Fruit fly (Drosophila melanogaster) whole organism, embryonic: ENCODE data around the gene CG7564.
A peak's percentile ranks its signal among the peaks of the same experiment; 100 is the strongest.

Experiments
- Ada2b ChIP-seq: fragments of 200-800 bp; sonication (Bioruptor generic); IDR thresholded peaks from 2 replicates; pipeline ENCODE4 v1.3.6; 2022; ENCODE audit warnings: missing biosample characterization, missing genetic modification characterization
- CG10267 ChIP-seq: fragments of 200-800 bp; sonication (Bioruptor generic); optimal IDR thresholded peaks from 2 replicates; lab custom pipeline; 2018; ENCODE audit warnings: missing biosample characterization, mild to moderate bottlenecking, missing genetic modification characterization, moderate library complexity
- CG11560 ChIP-seq: fragments of 200-800 bp; sonication (Bioruptor generic); IDR thresholded peaks from 3 replicates; pipeline ENCODE4 v1.3.6; 2022; ENCODE audit warnings: missing biosample characterization, missing genetic modification characterization
- CG11723 ChIP-seq: fragments of 200-800 bp; sonication (Bioruptor generic); optimal IDR thresholded peaks from 2 replicates; lab custom pipeline; 2017; ENCODE audit warnings: missing biosample characterization, mild to moderate bottlenecking, missing genetic modification characterization
- CG12104 ChIP-seq: fragments of 200-800 bp; sonication (Bioruptor generic); optimal IDR thresholded peaks from 3 replicates; lab custom pipeline; 2016; ENCODE audit warnings: missing biosample characterization, missing genetic modification characterization
- CG13123 ChIP-seq: fragments of 200-800 bp; sonication (Bioruptor generic); optimal IDR thresholded peaks from 2 replicates; lab custom pipeline; 2016; ENCODE audit warnings: missing biosample characterization, missing genetic modification characterization
- CG13424 ChIP-seq: fragments of 200-800 bp; sonication (Bioruptor generic); optimal IDR thresholded peaks from 2 replicates; lab custom pipeline; 2019; ENCODE audit warnings: missing biosample characterization, mild to moderate bottlenecking, missing genetic modification characterization, moderate library complexity
- CG14050 ChIP-seq: fragments of 200-800 bp; sonication (Bioruptor generic); IDR thresholded peaks from 3 replicates; pipeline ENCODE4 v1.3.6; 2022; ENCODE audit warnings: missing biosample characterization, missing genetic modification characterization
- CG15514 ChIP-seq: fragments of 200-800 bp; sonication (Bioruptor generic); optimal IDR thresholded peaks from 3 replicates; lab custom pipeline; 2017; ENCODE audit warnings: missing biosample characterization, missing genetic modification characterization, mild to moderate bottlenecking, moderate library complexity, missing genetic modification reagents
- CG1603 ChIP-seq: fragments of 200-800 bp; sonication (Bioruptor generic); optimal IDR thresholded peaks from 2 replicates; lab custom pipeline; 2019; ENCODE audit warnings: missing biosample characterization, mild to moderate bottlenecking, missing genetic modification characterization, moderate library complexity
- CG1647 ChIP-seq: fragments of 200-800 bp; sonication (Bioruptor generic); optimal IDR thresholded peaks from 3 replicates; lab custom pipeline; 2016; ENCODE audit warnings: missing biosample characterization, missing genetic modification characterization
- CG16813 ChIP-seq: fragments of 200-800 bp; sonication (Bioruptor generic); IDR thresholded peaks from 3 replicates; pipeline ENCODE4 v1.3.6; 2022; ENCODE audit warnings: missing biosample characterization, missing genetic modification characterization; ENCODE audit not compliant: partially characterized antibody
- CG17328 ChIP-seq: fragments of 200-800 bp; sonication (Bioruptor generic); IDR thresholded peaks from 2 replicates; pipeline ENCODE4 v1.3.6; 2022; ENCODE audit warnings: missing biosample characterization, missing genetic modification characterization
- CG17361 ChIP-seq: fragments of 200-800 bp; sonication (Bioruptor generic); IDR thresholded peaks from 3 replicates; pipeline ENCODE4 v1.3.6; 2022; ENCODE audit warnings: missing biosample characterization, missing genetic modification characterization
- CG30020 ChIP-seq: fragments of 200-800 bp; optimal IDR thresholded peaks from 2 replicates; lab custom pipeline; 2019; ENCODE audit warnings: missing biosample characterization, mild to moderate bottlenecking, missing genetic modification characterization, moderate library complexity
- CG3281 ChIP-seq: fragments of 200-800 bp; sonication (Bioruptor generic); optimal IDR thresholded peaks from 3 replicates; lab custom pipeline; 2017; ENCODE audit warnings: missing biosample characterization, mild to moderate bottlenecking, missing genetic modification characterization
- CG33557 ChIP-seq: fragments of 200-800 bp; sonication (Bioruptor generic); optimal IDR thresholded peaks from 2 replicates; lab custom pipeline; 2019; ENCODE audit warnings: missing biosample characterization, mild to moderate bottlenecking, missing genetic modification characterization, moderate library complexity
- CG34224 ChIP-seq: fragments of 200-800 bp; sonication (Bioruptor generic); IDR thresholded peaks from 3 replicates; pipeline ENCODE4 v1.3.6; 2022; ENCODE audit warnings: missing biosample characterization, missing genetic modification characterization; ENCODE audit not compliant: partially characterized antibody
- CG34422 ChIP-seq: fragments of 200-800 bp; sonication (Bioruptor generic); IDR thresholded peaks from 3 replicates; pipeline ENCODE4 v1.3.6; 2022; ENCODE audit warnings: missing biosample characterization, missing genetic modification characterization
- CG4854 ChIP-seq: fragments of 200-800 bp; sonication (Bioruptor generic); optimal IDR thresholded peaks from 2 replicates; lab custom pipeline; 2016; ENCODE audit warnings: missing biosample characterization, missing genetic modification characterization, inconsistent platforms
- CG6272 ChIP-seq: fragments of 200-800 bp; sonication (Bioruptor generic); IDR thresholded peaks from 2 replicates; pipeline ENCODE4 v1.3.6; 2022; ENCODE audit warnings: missing biosample characterization, missing genetic modification characterization
- CG7987 ChIP-seq: fragments of 200-800 bp; sonication (Bioruptor generic); optimal IDR thresholded peaks from 2 replicates; lab custom pipeline; 2018; ENCODE audit warnings: missing biosample characterization, mild to moderate bottlenecking, missing genetic modification characterization, moderate library complexity
- CG8944 ChIP-seq: fragments of 200-800 bp; sonication (Bioruptor generic); optimal IDR thresholded peaks from 3 replicates; lab custom pipeline; 2016; ENCODE audit warnings: missing biosample characterization, missing genetic modification characterization
- CG9817 ChIP-seq: fragments of 200-800 bp; sonication (Bioruptor generic); optimal IDR thresholded peaks from 2 replicates; lab custom pipeline; 2018; ENCODE audit warnings: missing biosample characterization, mild to moderate bottlenecking, missing genetic modification characterization, moderate library complexity
- Dip2 ChIP-seq: fragments of 200-800 bp; sonication (Bioruptor generic); IDR thresholded peaks from 2 replicates; pipeline ENCODE4 v1.3.6; 2022; ENCODE audit warnings: missing biosample characterization, missing genetic modification characterization
- Dll ChIP-seq: fragments of 200-800 bp; sonication (Bioruptor generic); IDR thresholded peaks from 4 replicates; pipeline ENCODE4 v1.3.6; 2022; ENCODE audit warnings: missing biosample characterization, missing genetic modification characterization; ENCODE audit not compliant: partially characterized antibody
- NK7.1 ChIP-seq: fragments of 200-800 bp; sonication (Bioruptor generic); optimal IDR thresholded peaks from 3 replicates; lab custom pipeline; 2016; ENCODE audit warnings: missing biosample characterization, missing genetic modification characterization
- Nf-YC ChIP-seq: fragments of 200-800 bp; optimal IDR thresholded peaks from 3 replicates; lab custom pipeline; 2019; ENCODE audit warnings: missing biosample characterization, mild to moderate bottlenecking, missing genetic modification characterization, moderate library complexity
- Poxn ChIP-seq: fragments of 200-800 bp; sonication (Bioruptor generic); IDR thresholded peaks from 2 replicates; pipeline ENCODE4 v1.3.6; 2022; ENCODE audit warnings: missing biosample characterization, missing genetic modification characterization
- Taf1 ChIP-seq: fragments of 200-800 bp; sonication (Bioruptor generic); IDR thresholded peaks from 2 replicates; pipeline ENCODE4 v1.3.6; 2022; ENCODE audit warnings: missing biosample characterization, missing genetic modification characterization
- ash1 ChIP-seq: fragments of 200-800 bp; sonication (Bioruptor generic); optimal IDR thresholded peaks from 2 replicates; lab custom pipeline; 2018; ENCODE audit warnings: missing biosample characterization, mild to moderate bottlenecking, missing genetic modification characterization
- bigmax ChIP-seq: fragments of 200-800 bp; sonication (Bioruptor generic); optimal IDR thresholded peaks from 2 replicates; lab custom pipeline; 2018; ENCODE audit warnings: missing biosample characterization, mild to moderate bottlenecking, missing genetic modification characterization
- bowl ChIP-seq: fragments of 200-800 bp; sonication (Bioruptor generic); IDR thresholded peaks from 2 replicates; pipeline ENCODE4 v1.3.6; 2022; ENCODE audit warnings: missing biosample characterization, missing genetic modification characterization
- dan ChIP-seq: fragments of 200-800 bp; sonication (Bioruptor generic); IDR thresholded peaks from 2 replicates; pipeline ENCODE4 v1.3.6; 2022; ENCODE audit warnings: missing biosample characterization, missing genetic modification characterization
- fd102C ChIP-seq: fragments of 200-800 bp; sonication (Bioruptor generic); optimal IDR thresholded peaks from 2 replicates; lab custom pipeline; 2018; ENCODE audit warnings: missing biosample characterization, mild to moderate bottlenecking, missing genetic modification characterization, moderate library complexity
- fd64A ChIP-seq: fragments of 200-800 bp; sonication (Bioruptor generic); optimal IDR thresholded peaks from 3 replicates; lab custom pipeline; 2018; ENCODE audit warnings: missing biosample characterization, mild to moderate bottlenecking, missing genetic modification characterization
- gsb ChIP-seq: fragments of 200-800 bp; sonication (Bioruptor generic); IDR thresholded peaks from 2 replicates; pipeline ENCODE4 v1.3.6; 2022; ENCODE audit warnings: missing biosample characterization, missing genetic modification characterization
- ind ChIP-seq: fragments of 200-800 bp; sonication (Bioruptor generic); optimal IDR thresholded peaks from 3 replicates; lab custom pipeline; 2016; ENCODE audit warnings: missing biosample characterization, missing genetic modification characterization
- inv ChIP-seq: fragments of 200-800 bp; sonication (Bioruptor generic); IDR thresholded peaks from 2 replicates; pipeline ENCODE4 v1.3.6; 2022; ENCODE audit warnings: missing biosample characterization, missing genetic modification characterization; ENCODE audit not compliant: partially characterized antibody
- kay ChIP-seq: fragments of 200-800 bp; sonication (Bioruptor generic); optimal IDR thresholded peaks from 2 replicates; lab custom pipeline; 2016; ENCODE audit warnings: missing biosample characterization, missing genetic modification characterization
- lola ChIP-seq, 3 experiments: fragments of >200 bp in 2 of 3; fragments of 200-800 bp in 1 of 3; sonication (Bioruptor generic) in 1 of 3; optimal IDR thresholded peaks; 2 replicates each; lab custom pipeline; 2017 to 2019; ENCODE audit warnings: missing biosample characterization in 3 of 3, missing genetic modification characterization in 3 of 3, mild to moderate bottlenecking in 1 of 3, moderate library complexity in 1 of 3
- nom ChIP-seq: fragments of 200-800 bp; sonication (Bioruptor generic); optimal IDR thresholded peaks from 2 replicates; lab custom pipeline; 2017; ENCODE audit warnings: missing biosample characterization, missing genetic modification characterization, mild to moderate bottlenecking, moderate library complexity, missing genetic modification reagents
- pfk ChIP-seq: fragments of 200-800 bp; sonication (Bioruptor generic); optimal IDR thresholded peaks from 2 replicates; lab custom pipeline; 2018; ENCODE audit warnings: missing biosample characterization, mild to moderate bottlenecking, missing genetic modification characterization, moderate library complexity
- run ChIP-seq: fragments of 200-800 bp; sonication (Bioruptor generic); optimal IDR thresholded peaks from 3 replicates; lab custom pipeline; 2018; ENCODE audit warnings: missing biosample characterization, mild to moderate bottlenecking, missing genetic modification characterization
- unc-4 ChIP-seq: fragments of 200-800 bp; sonication (Bioruptor generic); IDR thresholded peaks from 2 replicates; pipeline ENCODE4 v1.3.6; 2022; ENCODE audit warnings: missing biosample characterization, missing genetic modification characterization; ENCODE audit not compliant: partially characterized antibody
- vnd ChIP-seq: fragments of 200-800 bp; sonication (Bioruptor generic); IDR thresholded peaks from 3 replicates; pipeline ENCODE4 v1.3.6; 2022; ENCODE audit warnings: missing biosample characterization, missing genetic modification characterization; ENCODE audit not compliant: partially characterized antibody
- zf30C ChIP-seq: fragments of 200-800 bp; sonication (Bioruptor generic); optimal IDR thresholded peaks from 3 replicates; lab custom pipeline; 2018; ENCODE audit warnings: missing biosample characterization, mild to moderate bottlenecking, missing genetic modification characterization

Gene CG7564

DNA sequence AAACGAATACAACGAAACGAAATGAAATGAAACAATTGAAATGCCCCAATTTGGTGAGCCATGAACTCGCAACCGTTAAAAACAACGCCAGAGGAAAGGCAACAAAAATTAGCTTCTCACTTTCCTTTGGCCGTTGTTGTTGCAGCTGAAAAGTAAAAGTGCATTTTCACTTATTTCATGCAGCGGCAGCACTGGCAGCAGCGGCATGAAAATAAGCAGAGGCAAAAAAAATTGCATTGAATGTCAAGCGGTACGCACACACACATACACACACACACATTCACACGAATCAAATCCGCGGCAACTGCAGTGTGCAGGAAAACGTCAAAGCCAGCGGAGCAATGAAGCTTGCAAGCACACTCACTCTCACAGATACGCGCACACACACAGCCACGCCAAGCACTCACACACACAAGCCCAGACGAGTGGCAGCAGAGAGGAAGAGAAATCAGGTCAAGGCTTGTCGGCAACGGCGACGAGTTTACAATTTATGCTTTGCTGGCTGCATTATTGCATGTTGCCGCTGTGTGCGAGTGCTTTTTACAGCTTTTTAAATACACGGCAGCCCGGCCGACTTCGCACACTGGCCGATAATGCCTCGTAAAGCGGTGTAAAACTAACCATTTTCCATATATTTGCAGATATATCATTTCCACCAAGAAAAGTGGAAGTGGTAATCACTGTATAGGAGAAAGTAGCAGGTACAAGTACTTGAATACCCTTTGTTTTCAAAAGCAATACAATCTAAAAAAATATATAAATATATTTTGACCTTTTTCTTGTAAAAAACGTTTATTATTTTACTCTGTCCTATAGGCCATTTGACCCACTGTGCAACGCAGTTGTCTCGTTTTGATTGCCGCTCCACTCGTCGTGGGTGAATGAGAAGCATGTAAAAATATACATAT, 52.5 kb downstream of the CG7564 start (continued):
- TF ChIP-seq CG33557 (GFP tag; lab: Kevin White, UChicago) (no peak), CG9817 (tag; lab: Kevin White, UChicago) (peak; percentile 57), CG8944 (no peak), pfk (GFP tag; lab: Kevin White, UChicago) (no peak), zf30C (no peak), CG13123 (GFP tag; lab: Kevin White, UChicago) (no peak), bowl (peak; percentile 54; the same call in 1 of the 2 replicates), CG7987 (GFP tag; lab: Kevin White, UChicago) (peak; percentile 9), CG13424 (tag; lab: Kevin White, UChicago) (peak; percentile 87), CG34422 (GFP tag; lab: Robert Waterston, UW) (peak; percentile 80), CG10267 (tag; lab: Kevin White, UChicago) (peak; percentile 63), CG1647 (no peak), NK7.1 (GFP tag; lab: Kevin White, UChicago) (no peak), CG11723 (GFP tag; lab: Kevin White, UChicago) (peak; percentile 79), CG4854 (GFP tag; lab: Kevin White, UChicago) (no peak), CG30020 (tag; lab: Kevin White, UChicago) (peak; percentile 31), unc-4 (GFP tag; lab: Robert Waterston, UW) (no peak), inv (GFP tag; lab: Robert Waterston, UW) (no peak), Ada2b (GFP tag; lab: Robert Waterston, UW) (peak; percentile 64), CG16813 (GFP tag; lab: Robert Waterston, UW) (no peak), Dip2 (no peak), CG14050 (peak; percentile 75), gsb (GFP tag; lab: Robert Waterston, UW) (no peak), CG17328 (GFP tag; lab: Robert Waterston, UW) (peak; percentile 56; the same call in 1 of the 2 replicates), Nf-YC (tag; lab: Kevin White, UChicago) (peak; percentile 66), CG17361 (GFP tag; lab: Robert Waterston, UW) (peak; percentile 91), CG1603 (tag; lab: Kevin White, UChicago) (peak; percentile 43), Dll (GFP tag; lab: Robert Waterston, UW) (0 out of 4 replicates have a peak, but pooled peaks have one; percentile 18), CG15514 (peak; percentile 22), ash1 (GFP tag; lab: Kevin White, UChicago) (no peak), CG3281 (GFP tag; lab: Kevin White, UChicago) (peak; percentile 58), kay (peak; percentile 41), lola (GFP tag; optimal IDR thresholded peaks at IDR 0.05; lab: Kevin White, UChicago) (peak in 1 of 3 experiments; percentile 38), fd102C (GFP tag; lab: Kevin White, UChicago) (no peak), vnd (GFP tag; lab: Robert Waterston, UW) (peak; percentile 40; the same call in 1 of the 3 replicates), dan (GFP tag; lab: Robert Waterston, UW) (no peak), ind (GFP tag; lab: Kevin White, UChicago) (peak; percentile 62), Taf1 (GFP tag; lab: Robert Waterston, UW) (no peak), CG12104 (GFP tag; lab: Kevin White, UChicago) (peak; percentile 67), bigmax (GFP tag; lab: Kevin White, UChicago) (no peak), run (tag; lab: Kevin White, UChicago) (peak; percentile 81), CG11560 (tag; lab: Robert Waterston, UW) (no peak; the same call in 2 of the 3 replicates), Poxn (no peak), CG34224 (no peak), nom (GFP tag; lab: Kevin White, UChicago) (peak; percentile 62), CG6272 (GFP tag; lab: Robert Waterston, UW) (peak; percentile 40; the same call in 1 of the 2 replicates), fd64A (peak; percentile 69)
